Fruit fly (Drosophila melanogaster): ENCODE data around the gene Est-6.

Est-6 gene

dm6 chr3L:12162156-12162682, 26.4 kb upstream of the Est-6 start:
- TF ChIP-seq CG10348 (GFP tag; IDR thresholded peaks at IDR 0.05) (no peak), CG9948 (tag; optimal IDR thresholded peaks at IDR 0.05) (no peak), Snoo (tag; optimal IDR thresholded peaks at IDR 0.05) (no peak), CG8301 (tag; optimal IDR thresholded peaks at IDR 0.05) (no peak), Pif1A (GFP tag; optimal IDR thresholded peaks at IDR 0.05) (no peak), CG15710 (tag; optimal IDR thresholded peaks at IDR 0.05) (no peak), EcR (GFP tag; optimal IDR thresholded peaks at IDR 0.05) (no peak), CG13204 (GFP tag; optimal IDR thresholded peaks at IDR 0.05) (no peak), CG12605 (GFP tag; IDR thresholded peaks at IDR 0.05) (no peak), CG17806 (tag; optimal IDR thresholded peaks at IDR 0.05) (no peak), Ets98B (GFP tag; IDR thresholded peaks at IDR 0.05) (no peak), Pif1B (GFP tag; optimal IDR thresholded peaks at IDR 0.05) (no peak), CG4496 (GFP tag; IDR thresholded peaks at IDR 0.05) (no peak), CG8159 (tag; optimal IDR thresholded peaks at IDR 0.05) (no peak)

DNA sequence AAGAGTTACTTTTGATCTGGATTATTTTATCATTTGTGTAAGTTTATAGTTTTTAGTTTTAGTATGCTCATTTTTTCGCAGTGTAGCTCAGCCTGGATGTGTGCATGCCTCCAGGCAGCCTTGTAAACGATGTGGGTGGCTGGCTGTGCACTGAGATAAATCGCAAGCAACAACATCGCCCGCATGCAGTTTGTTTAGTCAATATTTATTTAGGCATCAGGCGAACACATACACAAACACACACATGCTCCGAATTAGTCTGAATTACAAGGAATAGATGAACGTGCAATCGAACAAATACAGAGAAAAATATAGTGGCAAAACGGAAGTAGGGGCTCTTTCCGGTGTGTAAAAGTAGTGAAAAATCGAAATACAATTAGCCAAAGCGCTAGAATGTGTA, 25.5 kb upstream of the Est-6 start:
- TF ChIP-seq CG8159 (tag; optimal IDR thresholded peaks at IDR 0.05) (no peak), CG4496 (GFP tag; IDR thresholded peaks at IDR 0.05) (peak; percentile 52; the same call in 2 of the 3 replicates), Ets98B (GFP tag; IDR thresholded peaks at IDR 0.05) (0 out of 2 replicates have a peak, but pooled peaks have one; percentile 14), CG8301 (tag; optimal IDR thresholded peaks at IDR 0.05) (no peak), CG10348 (GFP tag; IDR thresholded peaks at IDR 0.05) (no peak)

dm6 chr3L:12163693-12164092, 24.9 kb upstream of the Est-6 start, which contains the start of gene CG9760:
TSS of gene CG9760 (minus strand) at chr3L:12163735.
- no peak for TF ChIP-seq EcR (GFP tag; optimal IDR thresholded peaks at IDR 0.05)
- peak; percentile 62; the same call in 1 of the 2 replicates for TF ChIP-seq CG32121 (GFP tag; IDR thresholded peaks at IDR 0.05)
- peak; percentile 80; the same call in 2 of the 3 replicates for TF ChIP-seq CG4496 (GFP tag; IDR thresholded peaks at IDR 0.05)
- TF ChIP-seq Snoo (tag; optimal IDR thresholded peaks at IDR 0.05): no peak
- no peak for TF ChIP-seq rn (GFP tag; IDR thresholded peaks at IDR 0.05)
- TF ChIP-seq CG34367 (tag; optimal IDR thresholded peaks at IDR 0.05): no peak
- TF ChIP-seq CG8159 (tag; optimal IDR thresholded peaks at IDR 0.05): no peak
- TF ChIP-seq CG13204 (GFP tag; optimal IDR thresholded peaks at IDR 0.05): no peak
- no peak for TF ChIP-seq CG8301 (tag; optimal IDR thresholded peaks at IDR 0.05)
- no peak for TF ChIP-seq CG9948 (tag; optimal IDR thresholded peaks at IDR 0.05)
- TF ChIP-seq CG12605 (GFP tag; IDR thresholded peaks at IDR 0.05): no peak
- no peak; the same call in 1 of the 2 replicates for TF ChIP-seq Ets98B (GFP tag; IDR thresholded peaks at IDR 0.05)
- no peak for TF ChIP-seq CG17806 (tag; optimal IDR thresholded peaks at IDR 0.05)
- TF ChIP-seq gl (tag; optimal IDR thresholded peaks at IDR 0.05): no peak
- no peak for TF ChIP-seq CG10348 (GFP tag; IDR thresholded peaks at IDR 0.05)
- peak; percentile 65; the same call in 2 of the 3 replicates for TF ChIP-seq fd96Ca (GFP tag; IDR thresholded peaks at IDR 0.05)
- TF ChIP-seq D1 (tag; optimal IDR thresholded peaks at IDR 0.05): no peak
- no peak for TF ChIP-seq Pif1B (GFP tag; optimal IDR thresholded peaks at IDR 0.05)
- TF ChIP-seq Pif1A (GFP tag; optimal IDR thresholded peaks at IDR 0.05): no peak
- TF ChIP-seq CG15710 (tag; optimal IDR thresholded peaks at IDR 0.05): no peak
- no peak for TF ChIP-seq CG14655 (GFP tag; optimal IDR thresholded peaks at IDR 0.05)

DNA sequence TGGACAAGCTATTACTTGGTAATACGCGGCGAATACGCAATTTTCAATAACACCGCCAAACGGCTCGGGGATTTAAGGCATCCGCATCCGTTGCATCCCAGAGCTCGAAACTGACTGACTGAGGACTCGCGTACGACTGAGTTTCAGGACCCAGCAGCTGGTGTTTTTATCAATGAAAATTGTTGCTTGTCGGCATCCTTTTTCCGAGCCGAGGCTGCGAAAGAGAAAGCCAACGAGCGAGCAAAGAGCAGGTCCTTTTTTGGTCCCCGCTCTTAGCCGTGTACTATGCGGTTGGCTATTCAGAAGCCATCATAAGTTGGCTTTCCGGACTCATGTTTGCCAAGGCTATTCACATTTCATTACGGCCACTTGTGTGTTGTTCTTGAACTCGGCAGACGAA, 13.2 kb upstream of the Est-6 start, which contains the start of gene Rh7:
TSS of gene Rh7 (minus strand) at position 101 of the 400 bp plus-strand sequence.
- TF ChIP-seq fd96Ca (GFP tag; IDR thresholded peaks at IDR 0.05) (no peak), Pif1B (GFP tag; optimal IDR thresholded peaks at IDR 0.05) (no peak)

DNA sequence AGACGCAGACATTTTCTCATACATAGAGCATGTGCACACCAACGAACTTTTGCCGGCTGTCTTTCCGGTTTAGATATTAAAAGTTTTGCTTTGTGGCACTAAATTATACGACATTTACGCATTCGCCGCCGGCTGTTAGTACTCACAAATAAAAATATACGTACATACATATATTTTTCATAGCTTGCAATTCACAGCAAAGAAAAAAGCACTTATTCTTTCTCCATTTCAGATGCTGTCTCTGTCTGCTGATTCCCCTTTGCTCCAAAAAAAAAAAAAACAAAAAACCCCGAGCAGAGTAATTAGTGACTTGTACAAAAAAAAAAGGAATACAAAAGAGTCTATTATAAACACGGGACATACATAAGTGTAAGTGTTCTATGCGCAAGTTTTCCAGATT, 11.3 kb upstream of the Est-6 start, which contains the start of gene CAH2:
TSS of gene CAH2 (plus strand) at position 301 of the 400 bp plus-strand sequence.
- TF ChIP-seq CG13204 (GFP tag; optimal IDR thresholded peaks at IDR 0.05): no peak
- no peak for TF ChIP-seq rn (GFP tag; IDR thresholded peaks at IDR 0.05)
- TF ChIP-seq CG10348 (GFP tag; IDR thresholded peaks at IDR 0.05): no peak
- TF ChIP-seq D1 (tag; optimal IDR thresholded peaks at IDR 0.05): no peak
- TF ChIP-seq Ets98B (GFP tag; IDR thresholded peaks at IDR 0.05): no peak
- TF ChIP-seq Pif1A (GFP tag; optimal IDR thresholded peaks at IDR 0.05): no peak
- TF ChIP-seq Pif1B (GFP tag; optimal IDR thresholded peaks at IDR 0.05): no peak
- no peak for TF ChIP-seq CG8159 (tag; optimal IDR thresholded peaks at IDR 0.05)
- no peak for TF ChIP-seq CG17806 (tag; optimal IDR thresholded peaks at IDR 0.05)
- no peak for TF ChIP-seq CG12605 (GFP tag; IDR thresholded peaks at IDR 0.05)
- no peak for TF ChIP-seq CG34367 (tag; optimal IDR thresholded peaks at IDR 0.05)
- TF ChIP-seq CG14655 (GFP tag; optimal IDR thresholded peaks at IDR 0.05): no peak
- TF ChIP-seq CG9948 (tag; optimal IDR thresholded peaks at IDR 0.05): no peak
- TF ChIP-seq CG8301 (tag; optimal IDR thresholded peaks at IDR 0.05): no peak
- TF ChIP-seq fd96Ca (GFP tag; IDR thresholded peaks at IDR 0.05): no peak
- TF ChIP-seq gl (tag; optimal IDR thresholded peaks at IDR 0.05): no peak
- no peak for TF ChIP-seq Snoo (tag; optimal IDR thresholded peaks at IDR 0.05)
- no peak for TF ChIP-seq EcR (GFP tag; optimal IDR thresholded peaks at IDR 0.05)
- TF ChIP-seq CG15710 (tag; optimal IDR thresholded peaks at IDR 0.05): no peak

dm6 chr3L:12178847-12179437, 9.7 kb upstream of the Est-6 start:
- no peak for TF ChIP-seq CG32121 (GFP tag; IDR thresholded peaks at IDR 0.05)
- no peak for TF ChIP-seq rn (GFP tag; IDR thresholded peaks at IDR 0.05)
- TF ChIP-seq CG14655 (GFP tag; optimal IDR thresholded peaks at IDR 0.05): no peak
- no peak for TF ChIP-seq CG8301 (tag; optimal IDR thresholded peaks at IDR 0.05)
- no peak for TF ChIP-seq CG10348 (GFP tag; IDR thresholded peaks at IDR 0.05)
- TF ChIP-seq CG9948 (tag; optimal IDR thresholded peaks at IDR 0.05): no peak
- no peak for TF ChIP-seq EcR (GFP tag; optimal IDR thresholded peaks at IDR 0.05)
- TF ChIP-seq CG17806 (tag; optimal IDR thresholded peaks at IDR 0.05): no peak
- no peak for TF ChIP-seq CG13204 (GFP tag; optimal IDR thresholded peaks at IDR 0.05)
- TF ChIP-seq CG15710 (tag; optimal IDR thresholded peaks at IDR 0.05): no peak
- TF ChIP-seq gl (tag; optimal IDR thresholded peaks at IDR 0.05): no peak

All from whole organism, pupa.